Fruit fly (Drosophila melanogaster) whole organism, adult: ENCODE results near the gene HP1c.

Experiments used
- CG11617 ChIP-seq: fragments of 200-800 bp; sonication (Bioruptor generic); optimal IDR thresholded peaks from 2 replicates; lab custom pipeline; 2017; ENCODE audit warnings: mild to moderate bottlenecking, missing biosample characterization, missing genetic modification reagents, missing genetic modification characterization
- CG12768 ChIP-seq: fragments of 200-800 bp; sonication (Bioruptor generic); optimal IDR thresholded peaks from 2 replicates; lab custom pipeline; 2017; ENCODE audit warnings: missing biosample characterization, missing genetic modification characterization, mild to moderate bottlenecking, moderate library complexity, missing genetic modification reagents
- CG1620 ChIP-seq: fragments of 200-800 bp; sonication (Bioruptor generic); optimal IDR thresholded peaks from 2 replicates; lab custom pipeline; 2016; ENCODE audit warnings: missing biosample characterization, missing genetic modification characterization
- CG5204 ChIP-seq: fragments of 200-800 bp; sonication (Bioruptor generic); optimal IDR thresholded peaks from 2 replicates; lab custom pipeline; 2016; ENCODE audit warnings: missing biosample characterization, missing genetic modification characterization
- CG7045 ChIP-seq: fragments of 200-800 bp; sonication (Bioruptor generic); optimal IDR thresholded peaks from 2 replicates; lab custom pipeline; 2017; ENCODE audit warnings: missing biosample characterization, mild to moderate bottlenecking, missing genetic modification characterization
- CG7101 ChIP-seq: fragments of 200-800 bp; sonication (Bioruptor generic); optimal IDR thresholded peaks from 2 replicates; lab custom pipeline; 2018; ENCODE audit warnings: missing biosample characterization, mild to moderate bottlenecking, missing genetic modification characterization, moderate library complexity
- Clk ChIP-seq: fragments of 200-800 bp; sonication (Bioruptor generic); optimal IDR thresholded peaks from 2 replicates; lab custom pipeline; 2017; ENCODE audit warnings: missing biosample characterization, missing genetic modification characterization
- Crg-1 ChIP-seq: fragments of 200-800 bp; sonication (Bioruptor generic); optimal IDR thresholded peaks from 2 replicates; lab custom pipeline; 2016; ENCODE audit warnings: missing biosample characterization, missing genetic modification characterization
- Hr96 ChIP-seq: fragments of 200-800 bp; sonication (Bioruptor generic); optimal IDR thresholded peaks from 2 replicates; lab custom pipeline; 2016; ENCODE audit warnings: missing biosample characterization, missing genetic modification characterization
- bab1 ChIP-seq: fragments of 200-800 bp; sonication (Bioruptor generic); optimal IDR thresholded peaks from 3 replicates; lab custom pipeline; 2019; ENCODE audit warnings: missing biosample characterization, mild to moderate bottlenecking, missing genetic modification characterization, moderate library complexity
- cic ChIP-seq: fragments of 200-800 bp; sonication (Bioruptor generic); optimal IDR thresholded peaks from 2 replicates; lab custom pipeline; 2017; ENCODE audit warnings: missing biosample characterization, mild to moderate bottlenecking, missing genetic modification characterization, moderate library complexity
- ovo ChIP-seq: fragments of 200-800 bp; sonication (Bioruptor generic); optimal IDR thresholded peaks from 2 replicates; lab custom pipeline; 2016; ENCODE audit warnings: missing biosample characterization, missing genetic modification characterization
- pad ChIP-seq: fragments of 200-800 bp; sonication (Bioruptor generic); optimal IDR thresholded peaks from 3 replicates; lab custom pipeline; 2017; ENCODE audit warnings: missing biosample characterization, missing genetic modification characterization, mild to moderate bottlenecking, moderate library complexity, missing genetic modification reagents

- TF ChIP-seq pad (GFP tag; lab: Kevin White, UChicago) (no peak), Clk (GFP tag; lab: Kevin White, UChicago) (no peak), CG11617 (no peak), Hr96 (GFP tag; lab: Kevin White, UChicago) (no peak), CG7101 (no peak), ovo (no peak), CG12768 (GFP tag; lab: Kevin White, UChicago) (no peak), Crg-1 (GFP tag; lab: Kevin White, UChicago) (no peak), bab1 (GFP tag; lab: Kevin White, UChicago) (no peak), CG7045 (GFP tag; lab: Kevin White, UChicago) (no peak), CG5204 (no peak), CG1620 (GFP tag; lab: Kevin White, UChicago) (no peak), cic (GFP tag; lab: Kevin White, UChicago) (no peak)
These were observed 4.6 kb downstream of the HP1c start for dm6 chr3R:22750039-22750438.
